Worm (Caenorhabditis elegans) whole organism, young adult: ENCODE data around the gene srh-179.

ENCODE experiments used
- Y79H2A.3 ChIP-seq: fragments of 200-800 bp; sonication (Bioruptor generic); conservative IDR thresholded peaks from 2 replicates; pipeline ENCODE4 v1.3.6; 2022; ENCODE audit warnings: missing genetic modification reagents, missing genetic modification characterization, missing compliant biosample characterization
- attf-6 ChIP-seq: fragments of 200-800 bp; sonication (Bioruptor generic); IDR thresholded peaks from 2 replicates; pipeline ENCODE4 v1.3.6; 2022; ENCODE audit warnings: missing genetic modification reagents, missing genetic modification characterization, missing compliant biosample characterization
- chd-7 ChIP-seq: sonication (generic microtip); optimal IDR thresholded peaks from 2 replicates; lab custom pipeline; 2016; ENCODE audit warnings: mild to moderate bottlenecking, missing genetic modification characterization, moderate library complexity, missing compliant biosample characterization
- die-1 ChIP-seq: sonication (generic microtip); optimal IDR thresholded peaks from 2 replicates; lab custom pipeline; 2016; ENCODE audit warnings: missing genotype, mild to moderate bottlenecking, missing genetic modification characterization, missing compliant biosample characterization
- egl-18 ChIP-seq: fragments of 200-800 bp; sonication (Bioruptor generic); IDR thresholded peaks from 2 replicates; pipeline ENCODE4 v1.3.6; 2022; ENCODE audit warnings: missing genetic modification reagents, missing genetic modification characterization, missing compliant biosample characterization
- gei-17 ChIP-seq: fragments of 200-800 bp; sonication (Bioruptor generic); optimal IDR thresholded peaks from 2 replicates; lab custom pipeline; 2018; ENCODE audit warnings: mild to moderate bottlenecking, missing genetic modification characterization, missing compliant biosample characterization
- nhr-80 ChIP-seq: sonication (generic microtip); optimal IDR thresholded peaks from 2 replicates; lab custom pipeline; 2016; ENCODE audit warnings: missing genetic modification characterization, missing compliant biosample characterization
- snpc-4 ChIP-seq, 5 experiments: fragments of 150-350 bp in 1 of 5; sonication (generic microtip) in 4 of 5; optimal IDR thresholded peaks; 2 replicates each; lab custom pipeline; 2014 to 2018; ENCODE audit warnings: missing genetic modification characterization in 5 of 5, missing biosample characterization in 3 of 5, antibody characterized with exemption in 2 of 5, mild to moderate bottlenecking in 2 of 5, missing compliant biosample characterization in 2 of 5, missing genotype in 2 of 5, moderate library complexity in 2 of 5, missing genetic modification reagents in 1 of 5
- sptf-2 ChIP-seq: fragments of 200-800 bp; sonication (Bioruptor generic); optimal IDR thresholded peaks from 2 replicates; lab custom pipeline; 2018; ENCODE audit warnings: mild to moderate bottlenecking, missing genetic modification characterization, missing compliant biosample characterization

DNA sequence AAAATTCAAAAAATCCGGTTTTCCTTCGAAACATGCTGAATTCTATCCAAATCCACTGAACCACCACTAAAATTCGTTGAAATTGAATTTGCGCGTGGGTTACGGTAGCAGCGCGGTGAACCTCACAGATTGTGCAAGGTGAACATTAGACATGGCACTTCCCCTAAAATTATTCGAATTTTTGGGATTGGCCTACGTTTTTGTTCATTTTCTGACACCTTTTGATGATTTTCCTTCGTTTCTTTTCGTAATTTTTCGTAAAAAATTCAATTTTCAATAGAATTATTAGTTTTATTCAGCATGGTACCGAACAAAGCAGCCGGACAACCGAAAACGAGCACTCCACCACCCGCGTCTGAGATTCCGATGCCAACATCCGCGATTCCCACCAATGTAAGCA lies 38.1 kb upstream of the srh-179 start, which contains the start of gene ZK262.8:
- no peak for TF ChIP-seq snpc-4 (GFP tag; optimal IDR thresholded peaks at IDR 0.05; lab: Kevin White, UChicago)
- no peak for TF ChIP-seq snpc-4 (tag; optimal IDR thresholded peaks at IDR 0.05; lab: Kevin White, UChicago)
- TF ChIP-seq attf-6 (GFP tag; lab: Robert Waterston, UW): no peak
- TF ChIP-seq sptf-2: no peak
- no peak for TF ChIP-seq gei-17
- no peak for TF ChIP-seq chd-7 (tag; lab: Kevin White, UChicago)
- no peak for TF ChIP-seq nhr-80
- TF ChIP-seq Y79H2A.3 (GFP tag; lab: Robert Waterston, UW): no peak
- no peak for TF ChIP-seq egl-18 (GFP tag; lab: Robert Waterston, UW)
- TF ChIP-seq die-1 (tag; lab: Kevin White, UChicago): no peak
